Fruit fly (Drosophila melanogaster): ENCODE results near the gene CG43120.

CG43120 gene

DNA sequence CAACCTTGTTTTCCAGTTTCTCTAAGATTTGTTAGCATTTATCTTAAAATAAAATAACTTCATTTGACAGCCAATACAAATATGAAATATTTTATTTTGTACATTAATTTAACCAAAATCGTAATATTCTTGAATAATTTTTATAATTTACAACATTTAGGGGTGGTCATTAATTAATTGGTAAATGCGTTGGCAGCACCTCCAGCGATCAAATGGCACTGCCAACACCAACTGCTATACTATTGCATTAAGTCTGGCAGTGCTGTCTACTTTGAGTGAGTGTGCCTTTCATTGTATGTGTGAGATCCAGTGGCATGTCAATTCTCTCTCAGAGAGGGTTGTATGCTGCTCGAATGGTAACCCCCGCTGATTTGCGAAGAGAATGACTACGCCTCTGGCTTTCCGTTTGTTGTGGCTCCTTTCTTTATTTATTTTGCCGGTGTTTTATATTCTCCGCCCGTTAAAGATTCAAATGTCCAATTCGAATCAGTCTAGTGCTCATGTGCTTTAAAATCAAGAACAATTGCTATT is 28.5 kb downstream of the CG43120 start, which contains the start of gene CG3919:
Gene CG3919, plus strand, starts transcription at position 481 of the 531 bp plus-strand sequence.
- TF ChIP-seq foxo (GFP tag; optimal IDR thresholded peaks at IDR 0.05) (peak in 1 of 2 experiments; percentile 86), HLH106 (tag; optimal IDR thresholded peaks at IDR 0.05) (peak; percentile 66), dmrt93B (GFP tag; optimal IDR thresholded peaks at IDR 0.05) (peak; percentile 42), sage (GFP tag; optimal IDR thresholded peaks at IDR 0.05) (peak; percentile 28), CG32264 (GFP tag; optimal IDR thresholded peaks at IDR 0.05) (peak; percentile 77), GATAd (GFP tag; optimal IDR thresholded peaks at IDR 0.05) (no peak), Hnf4 (GFP tag; optimal IDR thresholded peaks at IDR 0.05) (peak; percentile 89), fru (GFP tag; optimal IDR thresholded peaks at IDR 0.05) (peak; percentile 67), dl (GFP tag; optimal IDR thresholded peaks at IDR 0.05; ENCODE audit: insufficient read depth in 1 of 2, partially characterized antibody in 2 of 2) (peak in 1 of 2 experiments; percentile 75), brk (GFP tag; optimal IDR thresholded peaks at IDR 0.05) (peak; percentile 62), h (GFP tag; optimal IDR thresholded peaks at IDR 0.05) (peak; percentile 65), psq (GFP tag; optimal IDR thresholded peaks at IDR 0.05) (peak; percentile 93), br (GFP tag; optimal IDR thresholded peaks at IDR 0.05) (peak; percentile 79), Sp1 (GFP tag; optimal IDR thresholded peaks at IDR 0.05) (peak; percentile 48), CG9705 (GFP tag; optimal IDR thresholded peaks at IDR 0.05) (peak; percentile 50), pan (optimal IDR thresholded peaks at IDR 0.05) (no peak), Vsx2 (GFP tag; optimal IDR thresholded peaks at IDR 0.05; ENCODE audit: partially characterized antibody) (no peak), tai (GFP tag; optimal IDR thresholded peaks at IDR 0.05) (peak; percentile 88), Dif (GFP tag; optimal IDR thresholded peaks at IDR 0.05; ENCODE audit: partially characterized antibody) (peak; percentile 70), Hr83 (GFP tag; optimal IDR thresholded peaks at IDR 0.05; ENCODE audit: poor library complexity, severe bottlenecking) (peak; percentile 99), rgr (GFP tag; optimal IDR thresholded peaks at IDR 0.05) (peak; percentile 83), Rel (GFP tag; optimal IDR thresholded peaks at IDR 0.05) (peak; percentile 27), Rel (tag; optimal IDR thresholded peaks at IDR 0.05) (peak; percentile 41), Mio (GFP tag; optimal IDR thresholded peaks at IDR 0.05) (peak; percentile 56), OdsH (GFP tag; optimal IDR thresholded peaks at IDR 0.05) (peak; percentile 57), Hr78 (GFP tag; optimal IDR thresholded peaks at IDR 0.05) (no peak), lola (GFP tag; optimal IDR thresholded peaks at IDR 0.05) (no peak), Myc (optimal IDR thresholded peaks at IDR 0.05) (no peak), sv (GFP tag; optimal IDR thresholded peaks at IDR 0.05) (peak; percentile 57), dsf (GFP tag; optimal IDR thresholded peaks at IDR 0.05; ENCODE audit: borderline replicate concordance) (no peak), woc (GFP tag; optimal IDR thresholded peaks at IDR 0.05) (peak; percentile 87), usp (GFP tag; optimal IDR thresholded peaks at IDR 0.05) (no peak), Dfd (GFP tag; optimal IDR thresholded peaks at IDR 0.05) (no peak), CrebA (GFP tag; optimal IDR thresholded peaks at IDR 0.05; ENCODE audit: borderline replicate concordance) (peak; percentile 56), jim (GFP tag; optimal IDR thresholded peaks at IDR 0.05) (peak; percentile 74), N (GFP tag; optimal IDR thresholded peaks at IDR 0.05) (no peak), ey (GFP tag; optimal IDR thresholded peaks at IDR 0.05) (peak; percentile 70), Abd-B (GFP tag; optimal IDR thresholded peaks at IDR 0.05) (no peak), Jra (GFP tag; optimal IDR thresholded peaks at IDR 0.05) (peak; percentile 81)

DNA sequence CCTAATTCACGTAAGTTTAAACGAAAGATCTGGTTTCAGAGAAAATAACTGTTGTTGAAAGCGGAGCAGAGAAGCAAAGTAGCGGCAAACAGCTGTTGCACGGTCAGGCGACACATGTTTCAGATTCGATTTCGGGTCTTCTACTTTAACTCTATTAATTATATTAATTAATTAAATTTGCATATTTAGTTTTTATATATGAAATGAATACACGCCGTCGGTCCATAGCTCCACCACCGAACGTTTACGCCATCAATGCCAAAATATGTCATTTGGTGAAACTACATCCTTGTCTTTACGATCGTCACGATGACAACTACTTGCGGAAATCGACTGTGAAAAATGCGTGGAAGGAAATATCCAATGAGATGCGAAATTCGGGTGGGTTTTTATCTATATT is 29.2 kb downstream of the CG43120 start:
- TF ChIP-seq OdsH (GFP tag; optimal IDR thresholded peaks at IDR 0.05) (no peak), Abd-B (GFP tag; optimal IDR thresholded peaks at IDR 0.05) (no peak), jim (GFP tag; optimal IDR thresholded peaks at IDR 0.05) (no peak), foxo (GFP tag; optimal IDR thresholded peaks at IDR 0.05) (peak in 1 of 2 experiments; percentile 18), fru (GFP tag; optimal IDR thresholded peaks at IDR 0.05) (no peak), dmrt93B (GFP tag; optimal IDR thresholded peaks at IDR 0.05) (no peak), CG9705 (GFP tag; optimal IDR thresholded peaks at IDR 0.05) (peak; percentile 6), lola (GFP tag; optimal IDR thresholded peaks at IDR 0.05) (no peak), tai (GFP tag; optimal IDR thresholded peaks at IDR 0.05) (no peak), sage (GFP tag; optimal IDR thresholded peaks at IDR 0.05) (peak; percentile 18), N (GFP tag; optimal IDR thresholded peaks at IDR 0.05) (no peak), Dif (GFP tag; optimal IDR thresholded peaks at IDR 0.05; ENCODE audit: partially characterized antibody) (no peak), h (GFP tag; optimal IDR thresholded peaks at IDR 0.05) (peak; percentile 4), HLH106 (tag; optimal IDR thresholded peaks at IDR 0.05) (peak; percentile 65), Sp1 (GFP tag; optimal IDR thresholded peaks at IDR 0.05) (peak; percentile 43), usp (GFP tag; optimal IDR thresholded peaks at IDR 0.05) (no peak), rgr (GFP tag; optimal IDR thresholded peaks at IDR 0.05) (peak; percentile 27), CG32264 (GFP tag; optimal IDR thresholded peaks at IDR 0.05) (no peak)
